Worm (Caenorhabditis elegans) whole organism, mixed stage, embryonic: ENCODE results near the gene myo-6.

ENCODE experiments used
- M03D4.4 ChIP-seq: sonication (generic microtip); optimal IDR thresholded peaks from 2 replicates; lab custom pipeline; 2017; ENCODE audit warnings: mild to moderate bottlenecking, missing genetic modification characterization, missing compliant biosample characterization
- bed-3 ChIP-seq: fragments of 200-800 bp; sonication (Bioruptor generic); optimal IDR thresholded peaks from 3 replicates; lab custom pipeline; 2018; ENCODE audit warnings: mild to moderate bottlenecking, missing genetic modification characterization, moderate library complexity, missing compliant biosample characterization
- blmp-1 ChIP-seq: fragments of 150-350 bp; optimal IDR thresholded peaks from 2 replicates; lab custom pipeline; 2014; ENCODE audit warnings: missing biosample characterization, missing genetic modification characterization
- ceh-39 ChIP-seq: fragments of 150-350 bp; optimal IDR thresholded peaks from 2 replicates; lab custom pipeline; 2014; ENCODE audit warnings: missing biosample characterization, missing genetic modification characterization
- ceh-43 ChIP-seq: fragments of 200-800 bp; sonication (Bioruptor generic); optimal IDR thresholded peaks from 2 replicates; lab custom pipeline; 2018; ENCODE audit warnings: mild to moderate bottlenecking, missing genetic modification characterization, moderate library complexity, missing compliant biosample characterization
- ceh-83 ChIP-seq: fragments of 200-800 bp; sonication (Bioruptor generic); optimal IDR thresholded peaks from 2 replicates; lab custom pipeline; 2018; ENCODE audit warnings: mild to moderate bottlenecking, missing genetic modification characterization, missing compliant biosample characterization
- ces-1 ChIP-seq: fragments of 150-350 bp; optimal IDR thresholded peaks from 2 replicates; lab custom pipeline; 2014; ENCODE audit warnings: missing biosample characterization, missing genetic modification reagents, missing genetic modification characterization
- cnd-1 ChIP-seq: fragments of 200-800 bp; sonication (Bioruptor generic); optimal IDR thresholded peaks from 2 replicates; lab custom pipeline; 2018; ENCODE audit warnings: mild to moderate bottlenecking, missing genetic modification characterization, missing compliant biosample characterization
- drap-1 ChIP-seq: fragments of 200-800 bp; sonication (Bioruptor generic); optimal IDR thresholded peaks from 3 replicates; lab custom pipeline; 2018; ENCODE audit warnings: mild to moderate bottlenecking, missing genetic modification characterization, missing compliant biosample characterization
- elt-1 ChIP-seq: sonication (generic microtip); optimal IDR thresholded peaks from 2 replicates; lab custom pipeline; 2017; ENCODE audit warnings: missing genetic modification characterization, mild to moderate bottlenecking, missing compliant biosample characterization, antibody characterized with exemption, moderate library complexity, borderline replicate concordance; ENCODE audit not compliant: insufficient read depth
- elt-3 ChIP-seq: fragments of 150-350 bp; optimal IDR thresholded peaks from 2 replicates; lab custom pipeline; 2014; ENCODE audit warnings: missing biosample characterization, missing genetic modification characterization
- flh-1 ChIP-seq: fragments of 200-800 bp; sonication (Bioruptor generic); optimal IDR thresholded peaks from 2 replicates; lab custom pipeline; 2018; ENCODE audit warnings: mild to moderate bottlenecking, missing genetic modification characterization, moderate library complexity, missing compliant biosample characterization
- ham-2 ChIP-seq: fragments of 200-800 bp; sonication (Bioruptor generic); optimal IDR thresholded peaks from 2 replicates; lab custom pipeline; 2018; ENCODE audit warnings: mild to moderate bottlenecking, missing genetic modification characterization, missing compliant biosample characterization
- hlh-1 ChIP-seq: fragments of 150-350 bp; optimal IDR thresholded peaks from 2 replicates; lab custom pipeline; 2014; ENCODE audit warnings: missing biosample characterization, missing genetic modification reagents, missing genetic modification characterization
- lin-13 ChIP-seq: fragments of 150-350 bp; optimal IDR thresholded peaks from 2 replicates; lab custom pipeline; 2014; ENCODE audit warnings: missing biosample characterization, missing genetic modification characterization
- lin-32 ChIP-seq: fragments of 200-800 bp; sonication (Bioruptor generic); optimal IDR thresholded peaks from 2 replicates; lab custom pipeline; 2018; ENCODE audit warnings: mild to moderate bottlenecking, missing genetic modification characterization, missing compliant biosample characterization
- lsy-2 ChIP-seq: fragments of 150-350 bp; optimal IDR thresholded peaks from 2 replicates; lab custom pipeline; 2014; ENCODE audit warnings: missing biosample characterization, missing genetic modification characterization
- mab-5 ChIP-seq: fragments of 150-350 bp; optimal IDR thresholded peaks from 2 replicates; lab custom pipeline; 2014; ENCODE audit warnings: missing biosample characterization, missing genetic modification characterization
- mep-1 ChIP-seq: fragments of 150-350 bp; optimal IDR thresholded peaks from 2 replicates; lab custom pipeline; 2017; ENCODE audit warnings: missing biosample characterization, missing genetic modification reagents, missing genetic modification characterization, inconsistent platforms
- mls-2 ChIP-seq: sonication (generic microtip); optimal IDR thresholded peaks from 2 replicates; lab custom pipeline; 2016; ENCODE audit warnings: mild to moderate bottlenecking, missing genetic modification characterization, moderate library complexity, missing compliant biosample characterization
- nhr-12 ChIP-seq: fragments of 150-350 bp; optimal IDR thresholded peaks from 2 replicates; lab custom pipeline; 2014; ENCODE audit warnings: missing biosample characterization, missing genetic modification characterization
- nhr-2 ChIP-seq: fragments of 150-350 bp; optimal IDR thresholded peaks from 2 replicates; lab custom pipeline; 2014; ENCODE audit warnings: missing biosample characterization, missing genetic modification characterization
- nhr-237 ChIP-seq: fragments of 150-350 bp; optimal IDR thresholded peaks from 2 replicates; lab custom pipeline; 2014; ENCODE audit warnings: missing biosample characterization, missing genetic modification characterization
- nhr-76 ChIP-seq: sonication (generic microtip); optimal IDR thresholded peaks from 2 replicates; lab custom pipeline; 2017; ENCODE audit warnings: missing biosample characterization, missing genetic modification characterization
- pha-4 ChIP-seq: fragments of 150-350 bp; optimal IDR thresholded peaks from 2 replicates; lab custom pipeline; 2018; ENCODE audit warnings: missing biosample characterization, missing genetic modification reagents, missing genetic modification characterization
- sem-2 ChIP-seq: fragments of 200-800 bp; sonication (Bioruptor generic); optimal IDR thresholded peaks from 2 replicates; lab custom pipeline; 2018; ENCODE audit warnings: mild to moderate bottlenecking, missing genetic modification characterization, missing compliant biosample characterization
- snpc-4 ChIP-seq: fragments of 150-350 bp; optimal IDR thresholded peaks from 2 replicates; lab custom pipeline; 2014; ENCODE audit warnings: missing biosample characterization, missing genetic modification characterization
- sptf-1 ChIP-seq: sonication (generic microtip); optimal IDR thresholded peaks from 2 replicates; lab custom pipeline; 2017; ENCODE audit warnings: mild to moderate bottlenecking, missing genetic modification characterization, moderate library complexity, missing compliant biosample characterization
- tbx-8 ChIP-seq: fragments of 200-800 bp; sonication (Bioruptor generic); optimal IDR thresholded peaks from 2 replicates; lab custom pipeline; 2018; ENCODE audit warnings: mild to moderate bottlenecking, missing genetic modification characterization, moderate library complexity, missing compliant biosample characterization
- unc-39 ChIP-seq: fragments of 150-350 bp; optimal IDR thresholded peaks from 2 replicates; lab custom pipeline; 2014; ENCODE audit warnings: missing biosample characterization, missing genetic modification characterization
- unc-62 ChIP-seq: fragments of 150-350 bp; optimal IDR thresholded peaks from 2 replicates; lab custom pipeline; 2014; ENCODE audit warnings: missing biosample characterization, missing genetic modification reagents, missing genetic modification characterization
- zip-8 ChIP-seq: fragments of 150-350 bp; optimal IDR thresholded peaks from 2 replicates; lab custom pipeline; 2014; ENCODE audit warnings: missing biosample characterization, missing genetic modification characterization
- ztf-11 ChIP-seq: fragments of 150-350 bp; optimal IDR thresholded peaks from 2 replicates; lab custom pipeline; 2014; ENCODE audit warnings: missing biosample characterization, missing genetic modification characterization

The myo-6 gene

ce11 chrIII:13455816-13456215 is 46.2 kb downstream of the myo-6 start:
- no peak for TF ChIP-seq M03D4.4
- TF ChIP-seq ces-1 (GFP tag; lab: Kevin White, UChicago), result peak; percentile 26

- TF ChIP-seq ham-2 (GFP tag; lab: Kevin White, UChicago) (no peak), ceh-43 (GFP tag; lab: Kevin White, UChicago) (no peak), mep-1 (tag; lab: Kevin White, UChicago) (no peak), sem-2 (GFP tag; lab: Kevin White, UChicago) (no peak), mls-2 (tag; lab: Kevin White, UChicago) (no peak), nhr-2 (tag; lab: Kevin White, UChicago) (no peak), zip-8 (tag; lab: Kevin White, UChicago) (no peak), hlh-1 (tag; lab: Kevin White, UChicago) (no peak)
Measured at ce11 chrIII:13457305-13457704, 47.7 kb downstream of the myo-6 start.

- no peak for TF ChIP-seq mep-1 (tag; lab: Kevin White, UChicago)
- no peak for TF ChIP-seq lin-32 (GFP tag; lab: Kevin White, UChicago)
- TF ChIP-seq ceh-83, result no peak
- TF ChIP-seq mab-5 (tag; lab: Kevin White, UChicago), result no peak
- TF ChIP-seq nhr-2 (tag; lab: Kevin White, UChicago), result no peak
- no peak for TF ChIP-seq cnd-1 (tag; lab: Kevin White, UChicago)
- TF ChIP-seq nhr-12 (tag; lab: Kevin White, UChicago), result no peak
- TF ChIP-seq hlh-1 (tag; lab: Kevin White, UChicago), result no peak
- TF ChIP-seq ceh-39 (tag; lab: Kevin White, UChicago), result no peak
- no peak for TF ChIP-seq bed-3
- TF ChIP-seq unc-39 (tag; lab: Kevin White, UChicago), result no peak
- no peak for TF ChIP-seq nhr-237
- TF ChIP-seq, all 35 proteins: peak for 0
Measured at ce11 chrIII:13458978-13459596, 49.5 kb downstream of the myo-6 start, which contains the start of gene tag-164. Gene tag-164, plus strand, starts transcription at chrIII:13459546.

- TF ChIP-seq mab-5 (tag; lab: Kevin White, UChicago), result no peak
- TF ChIP-seq lin-13 (tag; lab: Kevin White, UChicago), result no peak
- TF ChIP-seq blmp-1, result no peak
- no peak for TF ChIP-seq ceh-83
- no peak for TF ChIP-seq mls-2 (tag; lab: Kevin White, UChicago)
- TF ChIP-seq ceh-39 (tag; lab: Kevin White, UChicago), result no peak
- TF ChIP-seq sptf-1 (tag; lab: Kevin White, UChicago), result no peak
- no peak for TF ChIP-seq elt-3 (tag; lab: Kevin White, UChicago)
- no peak for TF ChIP-seq tbx-8 (GFP tag; lab: Kevin White, UChicago)
- TF ChIP-seq unc-62 (GFP tag; lab: Kevin White, UChicago), result no peak
- no peak for TF ChIP-seq sem-2 (GFP tag; lab: Kevin White, UChicago)
- no peak for TF ChIP-seq elt-1 (tag; lab: Kevin White, UChicago)
- no peak for TF ChIP-seq snpc-4 (tag; lab: Kevin White, UChicago)
- TF ChIP-seq ceh-43 (GFP tag; lab: Kevin White, UChicago), result no peak
- TF ChIP-seq zip-8 (tag; lab: Kevin White, UChicago), result no peak
- TF ChIP-seq M03D4.4, result no peak
- TF ChIP-seq flh-1 (GFP tag; lab: Kevin White, UChicago), result no peak
- no peak for TF ChIP-seq drap-1 (GFP tag; lab: Kevin White, UChicago)
- no peak for TF ChIP-seq lsy-2 (tag; lab: Kevin White, UChicago)
- no peak for TF ChIP-seq pha-4 (tag; lab: Kevin White, UChicago)
Measured at ce11 chrIII:13461535-13461934, 51.9 kb downstream of the myo-6 start.

- TF ChIP-seq sptf-1 (tag; lab: Kevin White, UChicago), result no peak
- TF ChIP-seq blmp-1, result no peak
- TF ChIP-seq mab-5 (tag; lab: Kevin White, UChicago), result no peak
- no peak for TF ChIP-seq elt-3 (tag; lab: Kevin White, UChicago)
- TF ChIP-seq mls-2 (tag; lab: Kevin White, UChicago), result no peak
- TF ChIP-seq pha-4 (tag; lab: Kevin White, UChicago), result no peak
- TF ChIP-seq elt-1 (tag; lab: Kevin White, UChicago), result no peak
- TF ChIP-seq unc-62 (GFP tag; lab: Kevin White, UChicago), result no peak
- no peak for TF ChIP-seq hlh-1 (tag; lab: Kevin White, UChicago)
- no peak for TF ChIP-seq unc-39 (tag; lab: Kevin White, UChicago)
- no peak for TF ChIP-seq nhr-76 (tag; lab: Kevin White, UChicago)
- TF ChIP-seq ham-2 (GFP tag; lab: Kevin White, UChicago), result no peak
- TF ChIP-seq ceh-43 (GFP tag; lab: Kevin White, UChicago), result no peak
- TF ChIP-seq ztf-11, result no peak
Measured at ce11 chrIII:13462138-13462634, 52.6 kb downstream of the myo-6 start, which contains the start of the genes abcf-2 and T27E9.2. Gene abcf-2, minus strand, starts transcription at chrIII:13462238. Gene T27E9.2, minus strand, starts transcription at chrIII:13462584.
